Worm (Caenorhabditis elegans): Measurements from ENCODE around the gene gst-37.

Gene gst-37

ce11 chrV:1921321-1921720 is at the start of gene gst-37:
Gene gst-37, plus strand, starts transcription at chrV:1921621.
- TF ChIP-seq nhr-23 (tag; optimal IDR thresholded peaks at IDR 0.05) (no peak), fkh-10 (GFP tag; optimal IDR thresholded peaks at IDR 0.05) (no peak), nhr-237 (tag; optimal IDR thresholded peaks at IDR 0.05) (no peak), nfya-1 (tag; optimal IDR thresholded peaks at IDR 0.05; ENCODE audit: insufficient read depth) (no peak)

- peak; percentile 77 for TF ChIP-seq lsy-12 (tag; optimal IDR thresholded peaks at IDR 0.05)
- TF ChIP-seq pha-4 (tag; optimal IDR thresholded peaks at IDR 0.05): peak; percentile 87
- TF ChIP-seq pqm-1 (tag; optimal IDR thresholded peaks at IDR 0.05): peak; percentile 43
- TF ChIP-seq ztf-11 (tag; optimal IDR thresholded peaks at IDR 0.05): no peak
- TF ChIP-seq mml-1 (tag; optimal IDR thresholded peaks at IDR 0.05): no peak
- TF ChIP-seq tbx-2 (tag; optimal IDR thresholded peaks at IDR 0.05): peak; percentile 52
- no peak for TF ChIP-seq nhr-12 (tag; optimal IDR thresholded peaks at IDR 0.05)
- peak; percentile 37 for TF ChIP-seq unc-62 (GFP tag; optimal IDR thresholded peaks at IDR 0.05)
- TF ChIP-seq daf-12 (tag; optimal IDR thresholded peaks at IDR 0.05): no peak
- no peak for TF ChIP-seq ceh-82 (tag; optimal IDR thresholded peaks at IDR 0.05)
- no peak for TF ChIP-seq nhr-77 (tag; optimal IDR thresholded peaks at IDR 0.05)
- no peak for TF ChIP-seq nhr-28 (tag; optimal IDR thresholded peaks at IDR 0.05)
- TF ChIP-seq ceh-16 (tag; optimal IDR thresholded peaks at IDR 0.05): no peak
- TF ChIP-seq nhr-11 (tag; optimal IDR thresholded peaks at IDR 0.05): peak; percentile 89
- TF ChIP-seq zag-1 (tag; optimal IDR thresholded peaks at IDR 0.05): no peak
- peak; percentile 60 for TF ChIP-seq nhr-25 (tag; optimal IDR thresholded peaks at IDR 0.05)
- TF ChIP-seq sea-2 (GFP tag; optimal IDR thresholded peaks at IDR 0.05): no peak
- peak; percentile 62 for TF ChIP-seq elt-2 (tag; optimal IDR thresholded peaks at IDR 0.05)
- no peak for TF ChIP-seq mdl-1 (tag; optimal IDR thresholded peaks at IDR 0.05)
- TF ChIP-seq ama-1 (optimal IDR thresholded peaks at IDR 0.05): peak; percentile 70
- TF ChIP-seq elt-3 (tag; optimal IDR thresholded peaks at IDR 0.05): no peak
- no peak for TF ChIP-seq aly-2 (tag; optimal IDR thresholded peaks at IDR 0.05)
- TF ChIP-seq R02D3.7 (tag; optimal IDR thresholded peaks at IDR 0.05): peak; percentile 54
- no peak for TF ChIP-seq ceh-9 (tag; optimal IDR thresholded peaks at IDR 0.05)
- TF ChIP-seq egl-5 (tag; optimal IDR thresholded peaks at IDR 0.05): peak; percentile 59
- TF ChIP-seq jun-1 (tag; optimal IDR thresholded peaks at IDR 0.05): peak; percentile 79
- no peak for TF ChIP-seq fos-1 (tag; optimal IDR thresholded peaks at IDR 0.05)
- TF ChIP-seq hmg-11 (tag; optimal IDR thresholded peaks at IDR 0.05): peak; percentile 89
- TF ChIP-seq eor-1 (tag; optimal IDR thresholded peaks at IDR 0.05): no peak
- peak; percentile 98 for TF ChIP-seq lin-15B (tag; optimal IDR thresholded peaks at IDR 0.05)
- TF ChIP-seq unc-39 (tag; optimal IDR thresholded peaks at IDR 0.05): no peak
- TF ChIP-seq nhr-76 (tag; optimal IDR thresholded peaks at IDR 0.05): no peak
- TF ChIP-seq nfya-1 (tag; optimal IDR thresholded peaks at IDR 0.05; ENCODE audit: insufficient read depth): peak; percentile 94
- no peak for TF ChIP-seq nhr-67 (tag; optimal IDR thresholded peaks at IDR 0.05)
- TF ChIP-seq skn-1 (tag; optimal IDR thresholded peaks at IDR 0.05): peak; percentile 54
- TF ChIP-seq ZK546.5 (tag; optimal IDR thresholded peaks at IDR 0.05): no peak
- TF ChIP-seq snpc-4 (tag; optimal IDR thresholded peaks at IDR 0.05): peak; percentile 88
- peak; percentile 21 for TF ChIP-seq ztf-4 (tag; optimal IDR thresholded peaks at IDR 0.05)
- TF ChIP-seq lin-39 (tag; optimal IDR thresholded peaks at IDR 0.05): peak; percentile 97
- peak; percentile 50 for TF ChIP-seq nhr-23 (tag; optimal IDR thresholded peaks at IDR 0.05)
- peak; percentile 23 for TF ChIP-seq elt-1 (tag; optimal IDR thresholded peaks at IDR 0.05)
- peak; percentile 97 for TF ChIP-seq fkh-10 (GFP tag; optimal IDR thresholded peaks at IDR 0.05)
- TF ChIP-seq nhr-237 (tag; optimal IDR thresholded peaks at IDR 0.05): no peak
- TF ChIP-seq fkh-2 (tag; optimal IDR thresholded peaks at IDR 0.05): no peak
- peak; percentile 65 for TF ChIP-seq egl-27 (tag; optimal IDR thresholded peaks at IDR 0.05)
- peak; percentile 57 for TF ChIP-seq ceh-28 (tag; optimal IDR thresholded peaks at IDR 0.05)
- TF ChIP-seq nhr-43 (tag; optimal IDR thresholded peaks at IDR 0.05; ENCODE audit: poor library complexity, severe bottlenecking): peak; percentile 49
Observed at ce11 chrV:1871768-1872296, 49.6 kb upstream of the gst-37 start, which contains the start of the genes T10B5.4 and cct-7. Gene T10B5.4, minus strand, starts transcription at chrV:1871807. Gene cct-7, plus strand, starts transcription at chrV:1872246.
